Fruit fly (Drosophila melanogaster) whole organism, embryonic: Measurements from ENCODE around the gene h-cup.

Experiments used
- Aef1 ChIP-seq: fragments of 200-800 bp; sonication (Bioruptor generic); IDR thresholded peaks from 3 replicates; pipeline ENCODE4 v1.3.6; 2022; ENCODE audit warnings: missing biosample characterization, missing genetic modification characterization
- B-H2 ChIP-seq: fragments of 200-800 bp; sonication (Bioruptor generic); optimal IDR thresholded peaks from 2 replicates; lab custom pipeline; 2018; ENCODE audit warnings: missing biosample characterization, mild to moderate bottlenecking, missing genetic modification characterization
- CG10209 ChIP-seq: fragments of 200-800 bp; sonication (Bioruptor generic); optimal IDR thresholded peaks from 3 replicates; lab custom pipeline; 2017; ENCODE audit warnings: missing biosample characterization, mild to moderate bottlenecking, missing genetic modification characterization, missing genetic modification reagents
- CG10267 ChIP-seq: fragments of 200-800 bp; sonication (Bioruptor generic); optimal IDR thresholded peaks from 2 replicates; lab custom pipeline; 2018; ENCODE audit warnings: missing biosample characterization, mild to moderate bottlenecking, missing genetic modification characterization, moderate library complexity
- CG10274 ChIP-seq: fragments of 200-800 bp; sonication (Bioruptor generic); optimal IDR thresholded peaks from 3 replicates; lab custom pipeline; 2017; ENCODE audit warnings: missing biosample characterization, mild to moderate bottlenecking, missing genetic modification characterization
- CG11504 ChIP-seq: fragments of 200-800 bp; sonication (Bioruptor generic); optimal IDR thresholded peaks from 3 replicates; lab custom pipeline; 2019; ENCODE audit warnings: missing biosample characterization, mild to moderate bottlenecking, missing genetic modification characterization, moderate library complexity
- CG12299 ChIP-seq: fragments of 200-800 bp; sonication (Bioruptor generic); optimal IDR thresholded peaks from 2 replicates; lab custom pipeline; 2018; ENCODE audit warnings: missing biosample characterization, mild to moderate bottlenecking, missing genetic modification characterization
- CG14441 ChIP-seq: fragments of 200-800 bp; sonication (Bioruptor generic); IDR thresholded peaks from 2 replicates; pipeline ENCODE4 v1.3.6; 2022; ENCODE audit warnings: missing biosample characterization, missing genetic modification characterization
- CG14667 ChIP-seq: fragments of 200-800 bp; sonication (Bioruptor generic); IDR thresholded peaks from 2 replicates; pipeline ENCODE4 v1.3.6; 2022; ENCODE audit warnings: missing biosample characterization, missing genetic modification characterization
- CG15011 ChIP-seq: fragments of 200-800 bp; sonication (Bioruptor generic); optimal IDR thresholded peaks from 3 replicates; lab custom pipeline; 2018; ENCODE audit warnings: missing biosample characterization, mild to moderate bottlenecking, missing genetic modification characterization
- CG15601 ChIP-seq: fragments of 200-800 bp; sonication (Bioruptor generic); optimal IDR thresholded peaks from 3 replicates; lab custom pipeline; 2019; ENCODE audit warnings: missing biosample characterization, mild to moderate bottlenecking, missing genetic modification characterization, moderate library complexity
- CG1603 ChIP-seq: fragments of 200-800 bp; sonication (Bioruptor generic); optimal IDR thresholded peaks from 2 replicates; lab custom pipeline; 2019; ENCODE audit warnings: missing biosample characterization, mild to moderate bottlenecking, missing genetic modification characterization, moderate library complexity
- CG17802 ChIP-seq: fragments of 200-800 bp; sonication (Bioruptor generic); optimal IDR thresholded peaks from 2 replicates; lab custom pipeline; 2018; ENCODE audit warnings: missing biosample characterization, mild to moderate bottlenecking, missing genetic modification characterization, moderate library complexity
- CG18619 ChIP-seq: fragments of 200-800 bp; sonication (Bioruptor generic); optimal IDR thresholded peaks from 3 replicates; lab custom pipeline; 2017; ENCODE audit warnings: missing biosample characterization, mild to moderate bottlenecking, missing genetic modification characterization
- CG2120 ChIP-seq: fragments of 200-800 bp; sonication (Bioruptor generic); optimal IDR thresholded peaks from 3 replicates; lab custom pipeline; 2016; ENCODE audit warnings: missing biosample characterization, missing genetic modification characterization
- CG4707 ChIP-seq: fragments of 200-800 bp; sonication (Bioruptor generic); optimal IDR thresholded peaks from 2 replicates; lab custom pipeline; 2018; ENCODE audit warnings: missing biosample characterization, mild to moderate bottlenecking, missing genetic modification characterization, moderate library complexity
- CG6791 ChIP-seq: fragments of 200-800 bp; sonication (Bioruptor generic); IDR thresholded peaks from 3 replicates; pipeline ENCODE4 v1.3.6; 2022; ENCODE audit warnings: missing biosample characterization, missing genetic modification characterization; ENCODE audit not compliant: partially characterized antibody
- CG7271 ChIP-seq: fragments of 200-800 bp; sonication (Bioruptor generic); optimal IDR thresholded peaks from 2 replicates; lab custom pipeline; 2018; ENCODE audit warnings: missing biosample characterization, mild to moderate bottlenecking, missing genetic modification characterization, moderate library complexity
- CrebB ChIP-seq: fragments of 200-800 bp; sonication (Bioruptor generic); optimal IDR thresholded peaks from 3 replicates; lab custom pipeline; 2018; ENCODE audit warnings: missing biosample characterization, mild to moderate bottlenecking, missing genetic modification characterization
- Dad ChIP-seq: fragments of 200-800 bp; sonication (Bioruptor generic); optimal IDR thresholded peaks from 3 replicates; lab custom pipeline; 2016; ENCODE audit warnings: missing biosample characterization, missing genetic modification characterization
- Ets97D ChIP-seq: fragments of 200-800 bp; sonication (Bioruptor generic); optimal IDR thresholded peaks from 3 replicates; lab custom pipeline; 2016; ENCODE audit warnings: missing biosample characterization, missing genetic modification characterization
- HLH54F ChIP-seq: fragments of 200-800 bp; sonication (Bioruptor generic); optimal IDR thresholded peaks from 3 replicates; lab custom pipeline; 2016; ENCODE audit warnings: missing biosample characterization, missing genetic modification characterization
- Lpt ChIP-seq: fragments of >200 bp; optimal IDR thresholded peaks from 2 replicates; lab custom pipeline; 2018; ENCODE audit warnings: missing biosample characterization, missing genetic modification characterization
- MTF-1 ChIP-seq: fragments of 200-800 bp; sonication (Bioruptor generic); optimal IDR thresholded peaks from 2 replicates; lab custom pipeline; 2018; ENCODE audit warnings: missing biosample characterization, mild to moderate bottlenecking, missing genetic modification characterization, borderline replicate concordance
- Nf-YB ChIP-seq: fragments of 200-800 bp; sonication (Bioruptor generic); optimal IDR thresholded peaks from 3 replicates; lab custom pipeline; 2019; ENCODE audit warnings: missing biosample characterization, mild to moderate bottlenecking, missing genetic modification characterization, moderate library complexity
- Oli ChIP-seq: fragments of 200-800 bp; sonication (Bioruptor generic); optimal IDR thresholded peaks from 2 replicates; lab custom pipeline; 2018; ENCODE audit warnings: missing biosample characterization, mild to moderate bottlenecking, missing genetic modification characterization, moderate library complexity
- Vsx1 ChIP-seq: fragments of 200-800 bp; sonication (Bioruptor generic); optimal IDR thresholded peaks from 2 replicates; lab custom pipeline; 2017; ENCODE audit warnings: missing biosample characterization, mild to moderate bottlenecking, missing genetic modification characterization, missing genetic modification reagents
- YL-1 ChIP-seq: fragments of 200-800 bp; sonication (Bioruptor generic); optimal IDR thresholded peaks from 3 replicates; lab custom pipeline; 2017; ENCODE audit warnings: missing biosample characterization, mild to moderate bottlenecking, missing genetic modification characterization
- ab ChIP-seq: fragments of 200-800 bp; sonication (Bioruptor generic); optimal IDR thresholded peaks from 2 replicates; lab custom pipeline; 2016; ENCODE audit warnings: missing biosample characterization, missing genetic modification characterization
- ara ChIP-seq: fragments of 200-800 bp; sonication (Bioruptor generic); IDR thresholded peaks from 2 replicates; pipeline ENCODE4 v1.3.6; 2022; ENCODE audit warnings: missing biosample characterization, missing genetic modification characterization
- br ChIP-seq: fragments of >200 bp; optimal IDR thresholded peaks from 2 replicates; lab custom pipeline; 2017
- chm ChIP-seq: fragments of 200-800 bp; sonication (Bioruptor generic); IDR thresholded peaks from 2 replicates; pipeline ENCODE4 v1.3.6; 2022; ENCODE audit warnings: missing biosample characterization, missing genetic modification characterization
- danr ChIP-seq: fragments of 200-800 bp; sonication (Bioruptor generic); IDR thresholded peaks from 2 replicates; pipeline ENCODE4 v1.3.6; 2022; ENCODE audit warnings: missing biosample characterization, missing genetic modification characterization
- dimm ChIP-seq: fragments of 200-800 bp; sonication (Bioruptor generic); IDR thresholded peaks from 2 replicates; pipeline ENCODE4 v1.3.6; 2022; ENCODE audit warnings: missing biosample characterization, missing genetic modification characterization
- emc ChIP-seq: fragments of 200-800 bp; sonication (Bioruptor generic); optimal IDR thresholded peaks from 2 replicates; lab custom pipeline; 2016; ENCODE audit warnings: missing biosample characterization, missing genetic modification characterization
- esg ChIP-seq: fragments of 200-800 bp; sonication (Bioruptor generic); conservative IDR thresholded peaks from 2 replicates; pipeline ENCODE4 v1.3.6; 2022; ENCODE audit warnings: missing biosample characterization, missing genetic modification characterization
- eve ChIP-seq, 2 experiments: fragments of >200 bp; optimal IDR thresholded peaks; 2 replicates each; lab custom pipeline; 2017; ENCODE audit warnings: missing biosample characterization in 2 of 2, missing genetic modification characterization in 2 of 2
- fd102C ChIP-seq: fragments of 200-800 bp; sonication (Bioruptor generic); optimal IDR thresholded peaks from 2 replicates; lab custom pipeline; 2018; ENCODE audit warnings: missing biosample characterization, mild to moderate bottlenecking, missing genetic modification characterization, moderate library complexity
- fd3F ChIP-seq: fragments of 200-800 bp; sonication (Bioruptor generic); optimal IDR thresholded peaks from 2 replicates; lab custom pipeline; 2018; ENCODE audit warnings: missing biosample characterization, mild to moderate bottlenecking, missing genetic modification characterization, moderate library complexity
- fd96Cb ChIP-seq: fragments of 200-800 bp; sonication (Bioruptor generic); optimal IDR thresholded peaks from 2 replicates; lab custom pipeline; 2018; ENCODE audit warnings: missing biosample characterization, mild to moderate bottlenecking, missing genetic modification characterization, moderate library complexity
- gro ChIP-seq: fragments of 200-800 bp; sonication (Bioruptor generic); optimal IDR thresholded peaks from 2 replicates; lab custom pipeline; 2016; ENCODE audit warnings: missing biosample characterization, missing genetic modification characterization
- peb ChIP-seq: fragments of 200-800 bp; sonication (Bioruptor generic); IDR thresholded peaks from 2 replicates; pipeline ENCODE4 v1.3.6; 2022; ENCODE audit warnings: missing biosample characterization, missing genetic modification characterization
- pita ChIP-seq: fragments of 200-800 bp; sonication (Bioruptor generic); optimal IDR thresholded peaks from 2 replicates; lab custom pipeline; 2017; ENCODE audit warnings: missing biosample characterization, mild to moderate bottlenecking, missing genetic modification characterization
- rib ChIP-seq: fragments of 200-800 bp; sonication (Bioruptor generic); IDR thresholded peaks from 2 replicates; pipeline ENCODE4 v1.3.6; 2022; ENCODE audit warnings: missing biosample characterization, missing genetic modification characterization
- run ChIP-seq: fragments of 200-800 bp; sonication (Bioruptor generic); optimal IDR thresholded peaks from 3 replicates; lab custom pipeline; 2018; ENCODE audit warnings: missing biosample characterization, mild to moderate bottlenecking, missing genetic modification characterization
- tna ChIP-seq: fragments of 200-800 bp; sonication (Bioruptor generic); IDR thresholded peaks from 2 replicates; pipeline ENCODE4 v1.3.6; 2022; ENCODE audit warnings: missing biosample characterization, missing genetic modification characterization; ENCODE audit not compliant: partially characterized antibody
- ttk ChIP-seq: fragments of 200-800 bp; sonication (Bioruptor generic); IDR thresholded peaks from 2 replicates; pipeline ENCODE4 v2.1.2; 2022; ENCODE audit warnings: missing biosample characterization, missing genetic modification characterization
- usp ChIP-seq: fragments of >200 bp; optimal IDR thresholded peaks from 2 replicates; lab custom pipeline; 2017; ENCODE audit warnings: missing biosample characterization, missing genetic modification characterization
- zen ChIP-seq: fragments of 200-800 bp; sonication (Bioruptor generic); optimal IDR thresholded peaks from 3 replicates; lab custom pipeline; 2018; ENCODE audit warnings: missing biosample characterization, mild to moderate bottlenecking, missing genetic modification characterization, moderate library complexity

h-cup gene

DNA sequence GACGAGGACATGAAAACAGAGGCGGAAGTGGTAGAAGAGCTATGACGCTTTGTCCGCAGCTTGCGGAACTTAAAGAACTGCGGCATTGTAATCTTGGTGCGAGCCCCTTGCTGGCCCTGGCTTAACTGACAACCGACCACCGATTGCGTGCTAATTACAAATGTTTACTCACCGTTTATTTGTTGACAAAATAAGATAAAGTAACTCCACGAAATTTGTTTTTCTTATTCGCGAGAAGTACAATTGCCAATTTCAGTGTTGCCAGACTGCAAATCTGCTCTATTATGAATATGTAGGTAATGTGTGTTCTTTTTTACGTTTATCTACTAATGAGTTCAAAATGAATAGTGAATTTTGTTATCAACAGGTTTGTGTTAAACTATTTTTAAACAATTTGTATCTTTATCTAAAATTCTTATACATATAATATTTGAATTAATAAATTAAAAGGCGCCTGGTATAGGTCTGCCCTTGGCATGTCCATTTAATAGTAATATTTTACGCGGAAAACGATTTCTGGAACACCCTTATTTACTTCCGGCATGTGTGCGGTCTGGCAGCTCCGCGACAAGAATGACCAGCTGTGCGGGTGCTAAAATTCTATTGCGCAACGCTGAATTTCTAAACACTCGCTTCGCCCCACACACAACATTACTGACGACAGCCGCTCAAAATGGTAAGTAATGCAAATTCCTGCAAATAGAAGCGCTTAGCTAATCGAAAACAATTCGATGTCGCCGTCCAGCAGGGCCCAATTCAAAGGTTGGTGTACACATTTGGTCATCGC lies 25.9 kb downstream of the h-cup start, which contains the start of the genes Atg4b and Hibch (continued):
- TF ChIP-seq CrebB (tag; lab: Kevin White, UChicago) (peak; percentile 35), ara (peak; percentile 71; the same call in 1 of the 2 replicates), Oli (tag; lab: Kevin White, UChicago) (peak; percentile 83), fd102C (GFP tag; lab: Kevin White, UChicago) (no peak), CG10274 (GFP tag; lab: Kevin White, UChicago) (peak; percentile 44), eve (GFP tag; optimal IDR thresholded peaks at IDR 0.05; lab: Kevin White, UChicago) (no peak), Nf-YB (GFP tag; lab: Kevin White, UChicago) (peak; percentile 67), br (no peak), gro (GFP tag; lab: Kevin White, UChicago) (no peak), usp (GFP tag; lab: Kevin White, UChicago) (no peak), Lpt (GFP tag; lab: Kevin White, UChicago) (no peak), YL-1 (GFP tag; lab: Kevin White, UChicago) (peak; percentile 94), CG18619 (peak; percentile 87), fd3F (peak; percentile 79), run (tag; lab: Kevin White, UChicago) (no peak), fd96Cb (tag; lab: Kevin White, UChicago) (peak; percentile 82), CG14441 (GFP tag; lab: Robert Waterston, UW) (peak; percentile 78), esg (GFP tag; lab: Robert Waterston, UW) (peak; percentile 76), CG17802 (tag; lab: Kevin White, UChicago) (peak; percentile 23), peb (GFP tag; lab: Robert Waterston, UW) (peak; percentile 29; the same call in 1 of the 2 replicates), tna (no peak), dimm (GFP tag; lab: Robert Waterston, UW) (0 out of 2 replicates have a peak, but pooled peaks have one; percentile 30), zen (tag; lab: Kevin White, UChicago) (peak; percentile 91), CG10209 (peak; percentile 85), Ets97D (GFP tag; lab: Kevin White, UChicago) (peak; percentile 8), CG11504 (tag; lab: Kevin White, UChicago) (no peak), HLH54F (GFP tag; lab: Kevin White, UChicago) (peak; percentile 40), CG14667 (peak; percentile 75), CG10267 (tag; lab: Kevin White, UChicago) (peak; percentile 81), CG7271 (tag; lab: Kevin White, UChicago) (no peak), pita (GFP tag; lab: Kevin White, UChicago) (no peak), CG6791 (no peak), CG1603 (tag; lab: Kevin White, UChicago) (peak; percentile 78), Vsx1 (GFP tag; lab: Kevin White, UChicago) (no peak), ab (no peak), ttk (GFP tag; lab: Robert Waterston, UW) (peak; percentile 67), CG15011 (GFP tag; lab: Kevin White, UChicago) (no peak), CG4707 (GFP tag; lab: Kevin White, UChicago) (no peak), CG15601 (tag; lab: Kevin White, UChicago) (peak; percentile 79), B-H2 (GFP tag; lab: Kevin White, UChicago) (peak; percentile 88), emc (no peak), CG12299 (tag; lab: Kevin White, UChicago) (peak; percentile 79), CG2120 (GFP tag; lab: Kevin White, UChicago) (peak; percentile 77), danr (peak; percentile 74), Dad (GFP tag; lab: Kevin White, UChicago) (no peak), MTF-1 (GFP tag; lab: Kevin White, UChicago) (peak; percentile 27), rib (peak; percentile 86), Aef1 (GFP tag; lab: Robert Waterston, UW) (peak; percentile 80), chm (0 out of 2 replicates have a peak, but pooled peaks have one; percentile 42)
